Fruit fly (Drosophila melanogaster) whole organism, adult: ENCODE data around the gene SP555.

Source experiments
- CG11617 ChIP-seq: fragments of 200-800 bp; sonication (Bioruptor generic); optimal IDR thresholded peaks from 2 replicates; lab custom pipeline; 2017; ENCODE audit warnings: mild to moderate bottlenecking, missing biosample characterization, missing genetic modification reagents, missing genetic modification characterization
- CG12768 ChIP-seq: fragments of 200-800 bp; sonication (Bioruptor generic); optimal IDR thresholded peaks from 2 replicates; lab custom pipeline; 2017; ENCODE audit warnings: missing biosample characterization, missing genetic modification characterization, mild to moderate bottlenecking, moderate library complexity, missing genetic modification reagents
- CG14711 ChIP-seq: fragments of 200-800 bp; sonication (Bioruptor generic); optimal IDR thresholded peaks from 2 replicates; lab custom pipeline; 2018; ENCODE audit warnings: missing biosample characterization, mild to moderate bottlenecking, missing genetic modification characterization, moderate library complexity
- CG1620 ChIP-seq: fragments of 200-800 bp; sonication (Bioruptor generic); optimal IDR thresholded peaks from 2 replicates; lab custom pipeline; 2016; ENCODE audit warnings: missing biosample characterization, missing genetic modification characterization
- CG33017 ChIP-seq: fragments of 200-800 bp; sonication (Bioruptor generic); optimal IDR thresholded peaks from 2 replicates; lab custom pipeline; 2018; ENCODE audit warnings: missing biosample characterization, mild to moderate bottlenecking, missing genetic modification characterization, moderate library complexity
- CG5204 ChIP-seq: fragments of 200-800 bp; sonication (Bioruptor generic); optimal IDR thresholded peaks from 2 replicates; lab custom pipeline; 2016; ENCODE audit warnings: missing biosample characterization, missing genetic modification characterization
- CG7045 ChIP-seq: fragments of 200-800 bp; sonication (Bioruptor generic); optimal IDR thresholded peaks from 2 replicates; lab custom pipeline; 2017; ENCODE audit warnings: missing biosample characterization, mild to moderate bottlenecking, missing genetic modification characterization
- CG7101 ChIP-seq: fragments of 200-800 bp; sonication (Bioruptor generic); optimal IDR thresholded peaks from 2 replicates; lab custom pipeline; 2018; ENCODE audit warnings: missing biosample characterization, mild to moderate bottlenecking, missing genetic modification characterization, moderate library complexity
- Clk ChIP-seq: fragments of 200-800 bp; sonication (Bioruptor generic); optimal IDR thresholded peaks from 2 replicates; lab custom pipeline; 2017; ENCODE audit warnings: missing biosample characterization, missing genetic modification characterization
- Crg-1 ChIP-seq: fragments of 200-800 bp; sonication (Bioruptor generic); optimal IDR thresholded peaks from 2 replicates; lab custom pipeline; 2016; ENCODE audit warnings: missing biosample characterization, missing genetic modification characterization
- Hr96 ChIP-seq: fragments of 200-800 bp; sonication (Bioruptor generic); optimal IDR thresholded peaks from 2 replicates; lab custom pipeline; 2016; ENCODE audit warnings: missing biosample characterization, missing genetic modification characterization
- Mnt ChIP-seq: fragments of 200-800 bp; sonication (Bioruptor generic); optimal IDR thresholded peaks from 2 replicates; lab custom pipeline; 2016; ENCODE audit warnings: missing biosample characterization, mild to moderate bottlenecking, missing genetic modification characterization
- bab1 ChIP-seq: fragments of 200-800 bp; sonication (Bioruptor generic); optimal IDR thresholded peaks from 3 replicates; lab custom pipeline; 2019; ENCODE audit warnings: missing biosample characterization, mild to moderate bottlenecking, missing genetic modification characterization, moderate library complexity
- cic ChIP-seq: fragments of 200-800 bp; sonication (Bioruptor generic); optimal IDR thresholded peaks from 2 replicates; lab custom pipeline; 2017; ENCODE audit warnings: missing biosample characterization, mild to moderate bottlenecking, missing genetic modification characterization, moderate library complexity
- cnc ChIP-seq, 2 experiments: fragments of >200 bp; optimal IDR thresholded peaks; 2 replicates each; lab custom pipeline; 2017
- kay ChIP-seq: fragments of 200-800 bp; sonication (Bioruptor generic); peaks from one replicate; lab custom pipeline; 2016; ENCODE audit warnings: missing biosample characterization, missing genetic modification characterization, borderline replicate concordance
- ovo ChIP-seq: fragments of 200-800 bp; sonication (Bioruptor generic); optimal IDR thresholded peaks from 2 replicates; lab custom pipeline; 2016; ENCODE audit warnings: missing biosample characterization, missing genetic modification characterization
- pad ChIP-seq: fragments of 200-800 bp; sonication (Bioruptor generic); optimal IDR thresholded peaks from 3 replicates; lab custom pipeline; 2017; ENCODE audit warnings: missing biosample characterization, missing genetic modification characterization, mild to moderate bottlenecking, moderate library complexity, missing genetic modification reagents
- tj ChIP-seq: fragments of 200-800 bp; sonication (Bioruptor generic); optimal IDR thresholded peaks from 3 replicates; lab custom pipeline; 2017; ENCODE audit warnings: missing biosample characterization, mild to moderate bottlenecking, missing genetic modification characterization, moderate library complexity
- toe ChIP-seq: fragments of 200-800 bp; sonication (Bioruptor generic); optimal IDR thresholded peaks from 2 replicates; lab custom pipeline; 2016; ENCODE audit warnings: missing biosample characterization, missing genetic modification characterization

The SP555 gene

DNA sequence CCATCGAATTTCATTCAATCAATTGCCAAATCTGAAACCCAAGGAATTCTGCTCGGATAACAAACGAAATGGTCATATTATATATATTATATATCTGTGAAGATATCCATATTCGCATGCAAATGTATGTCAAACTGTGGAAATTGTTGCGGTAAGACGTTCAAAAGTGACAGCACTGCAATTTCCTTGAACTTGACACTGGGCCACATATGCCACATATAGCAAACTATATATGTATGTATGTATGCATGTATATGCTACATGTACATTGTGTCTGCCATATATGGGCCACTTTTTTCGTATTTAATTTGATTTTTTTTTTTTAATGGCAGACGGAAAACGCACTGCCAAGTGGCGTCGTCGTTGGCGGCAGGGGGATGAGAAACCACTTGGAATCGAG, 17.0 kb upstream of the SP555 start:
- TF ChIP-seq tj (GFP tag; lab: Kevin White, UChicago) (peak; percentile 91), CG7045 (GFP tag; lab: Kevin White, UChicago) (no peak), Hr96 (GFP tag; lab: Kevin White, UChicago) (no peak)

- TF ChIP-seq tj (GFP tag; lab: Kevin White, UChicago): no peak
- no peak for TF ChIP-seq CG33017 (tag; lab: Kevin White, UChicago)
- TF ChIP-seq cic (GFP tag; lab: Kevin White, UChicago): no peak
These were observed 14.9 kb upstream of the SP555 start for dm6 chr2L:5022602-5023001.

DNA sequence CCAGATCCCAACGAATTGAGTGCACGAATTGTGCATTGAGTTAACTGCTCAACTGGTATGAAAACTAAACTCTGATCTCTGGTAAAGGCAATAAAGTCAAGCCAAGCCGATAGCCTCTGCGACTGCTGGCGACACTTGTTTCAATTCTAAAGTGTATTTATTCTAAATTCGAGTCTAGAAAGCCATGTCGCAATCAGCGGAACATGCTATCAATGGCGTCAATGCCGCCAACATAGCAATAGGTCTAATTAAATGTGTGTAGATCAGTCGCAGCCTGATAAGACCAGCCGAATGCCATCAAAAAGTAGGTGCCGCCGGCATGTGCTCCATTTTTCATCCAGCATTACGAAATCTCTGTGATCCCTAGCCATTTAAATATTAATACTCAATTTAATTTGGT, 12.0 kb upstream of the SP555 start:
- TF ChIP-seq CG12768 (GFP tag; lab: Kevin White, UChicago): no peak
- no peak for TF ChIP-seq CG5204 (GFP tag; lab: Kevin White, UChicago)
- no peak for TF ChIP-seq ovo (GFP tag; lab: Kevin White, UChicago)
- no peak for TF ChIP-seq tj (GFP tag; lab: Kevin White, UChicago)
- no peak for TF ChIP-seq CG33017 (tag; lab: Kevin White, UChicago)
- TF ChIP-seq Crg-1: no peak
- no peak for TF ChIP-seq Mnt (GFP tag; lab: Kevin White, UChicago)

DNA sequence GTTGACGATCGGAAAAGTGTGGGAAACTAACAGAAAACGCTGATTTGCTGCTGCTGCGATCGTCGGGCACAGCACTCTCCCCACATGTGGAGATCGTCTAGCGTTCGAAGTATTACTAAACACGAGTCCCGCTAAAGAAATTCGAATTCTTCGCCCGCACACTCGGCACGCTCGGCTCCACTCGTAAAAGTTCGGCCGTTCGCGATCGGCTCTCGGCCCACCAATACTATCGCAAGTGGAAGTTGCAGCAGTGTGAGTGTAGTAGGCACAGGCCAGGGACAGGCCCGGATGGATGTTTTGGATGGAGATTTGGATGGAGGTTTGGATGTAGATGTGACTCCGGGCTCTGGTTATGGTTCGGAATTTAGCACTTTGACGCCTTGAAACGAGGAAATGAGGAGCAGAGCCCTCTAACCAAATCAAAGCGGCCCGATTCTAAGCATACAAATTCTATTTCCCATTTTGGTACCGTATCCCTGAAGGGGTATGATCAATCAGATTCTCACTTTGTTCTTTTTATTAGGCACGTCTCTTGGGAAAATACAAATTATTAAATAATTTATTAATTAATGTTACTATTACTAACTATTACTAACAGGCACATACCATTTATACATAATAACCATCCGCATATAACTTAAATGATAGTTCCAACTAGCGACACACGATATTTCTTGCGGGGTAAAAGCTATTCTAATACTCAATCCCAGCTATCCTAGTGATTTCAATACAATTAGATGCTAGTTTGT, 10.0 kb upstream of the SP555 start:
- TF ChIP-seq CG7101 (tag; lab: Kevin White, UChicago) (no peak), CG5204 (GFP tag; lab: Kevin White, UChicago) (no peak), toe (GFP tag; lab: Kevin White, UChicago) (no peak), CG7045 (GFP tag; lab: Kevin White, UChicago) (no peak), Crg-1 (no peak), tj (GFP tag; lab: Kevin White, UChicago) (peak; percentile 41), CG14711 (tag; lab: Kevin White, UChicago) (no peak), ovo (GFP tag; lab: Kevin White, UChicago) (no peak), Mnt (GFP tag; lab: Kevin White, UChicago) (no peak), cnc (optimal IDR thresholded peaks at IDR 0.05; lab: Kevin White, UChicago) (no peak), CG1620 (GFP tag; lab: Kevin White, UChicago) (no peak), CG33017 (tag; lab: Kevin White, UChicago) (no peak), kay (GFP tag; lab: Kevin White, UChicago) (no peak), cic (GFP tag; lab: Kevin White, UChicago) (peak; percentile 3)

- TF ChIP-seq pad (GFP tag; lab: Kevin White, UChicago) (no peak), cnc (optimal IDR thresholded peaks at IDR 0.05; lab: Kevin White, UChicago) (no peak), Crg-1 (no peak), CG33017 (tag; lab: Kevin White, UChicago) (no peak), kay (GFP tag; lab: Kevin White, UChicago) (no peak), ovo (GFP tag; lab: Kevin White, UChicago) (no peak), Hr96 (GFP tag; lab: Kevin White, UChicago) (no peak), CG7045 (GFP tag; lab: Kevin White, UChicago) (no peak), CG12768 (GFP tag; lab: Kevin White, UChicago) (no peak), Mnt (GFP tag; lab: Kevin White, UChicago) (no peak), toe (GFP tag; lab: Kevin White, UChicago) (no peak), CG14711 (tag; lab: Kevin White, UChicago) (no peak), CG1620 (GFP tag; lab: Kevin White, UChicago) (no peak), Clk (GFP tag; lab: Kevin White, UChicago) (no peak), CG7101 (tag; lab: Kevin White, UChicago) (no peak)
These were observed 9.4 kb upstream of the SP555 start, which contains the start of gene vkg for dm6 chr2L:5028091-5028490. vkg (minus strand) TSS chr2L:5028191.

dm6 chr2L:5029049-5029808, 8.3 kb upstream of the SP555 start, which contains the start of gene Col4a1:
Col4a1 (plus strand) TSS chr2L:5029609.
- TF ChIP-seq CG33017 (tag; lab: Kevin White, UChicago): no peak
- TF ChIP-seq Hr96 (GFP tag; lab: Kevin White, UChicago): no peak
- TF ChIP-seq cnc (optimal IDR thresholded peaks at IDR 0.05; lab: Kevin White, UChicago): no peak
- no peak for TF ChIP-seq CG5204 (GFP tag; lab: Kevin White, UChicago)
- no peak for TF ChIP-seq Crg-1
- no peak for TF ChIP-seq CG14711 (tag; lab: Kevin White, UChicago)
- no peak for TF ChIP-seq Clk (GFP tag; lab: Kevin White, UChicago)
- TF ChIP-seq tj (GFP tag; lab: Kevin White, UChicago): no peak
- peak; percentile 72 for TF ChIP-seq cic (GFP tag; lab: Kevin White, UChicago)
- no peak for TF ChIP-seq CG7045 (GFP tag; lab: Kevin White, UChicago)
- TF ChIP-seq ovo (GFP tag; lab: Kevin White, UChicago): no peak
- no peak for TF ChIP-seq CG11617 (GFP tag; lab: Kevin White, UChicago)
- TF ChIP-seq CG12768 (GFP tag; lab: Kevin White, UChicago): peak; percentile 49
- peak; percentile 7 for TF ChIP-seq Mnt (GFP tag; lab: Kevin White, UChicago)
- no peak for TF ChIP-seq toe (GFP tag; lab: Kevin White, UChicago)
- no peak for TF ChIP-seq kay (GFP tag; lab: Kevin White, UChicago)
- no peak for TF ChIP-seq CG7101 (tag; lab: Kevin White, UChicago)
- no peak for TF ChIP-seq bab1
